Fruit fly (Drosophila melanogaster): ENCODE data around the gene mRpL44.

The mRpL44 gene

DNA sequence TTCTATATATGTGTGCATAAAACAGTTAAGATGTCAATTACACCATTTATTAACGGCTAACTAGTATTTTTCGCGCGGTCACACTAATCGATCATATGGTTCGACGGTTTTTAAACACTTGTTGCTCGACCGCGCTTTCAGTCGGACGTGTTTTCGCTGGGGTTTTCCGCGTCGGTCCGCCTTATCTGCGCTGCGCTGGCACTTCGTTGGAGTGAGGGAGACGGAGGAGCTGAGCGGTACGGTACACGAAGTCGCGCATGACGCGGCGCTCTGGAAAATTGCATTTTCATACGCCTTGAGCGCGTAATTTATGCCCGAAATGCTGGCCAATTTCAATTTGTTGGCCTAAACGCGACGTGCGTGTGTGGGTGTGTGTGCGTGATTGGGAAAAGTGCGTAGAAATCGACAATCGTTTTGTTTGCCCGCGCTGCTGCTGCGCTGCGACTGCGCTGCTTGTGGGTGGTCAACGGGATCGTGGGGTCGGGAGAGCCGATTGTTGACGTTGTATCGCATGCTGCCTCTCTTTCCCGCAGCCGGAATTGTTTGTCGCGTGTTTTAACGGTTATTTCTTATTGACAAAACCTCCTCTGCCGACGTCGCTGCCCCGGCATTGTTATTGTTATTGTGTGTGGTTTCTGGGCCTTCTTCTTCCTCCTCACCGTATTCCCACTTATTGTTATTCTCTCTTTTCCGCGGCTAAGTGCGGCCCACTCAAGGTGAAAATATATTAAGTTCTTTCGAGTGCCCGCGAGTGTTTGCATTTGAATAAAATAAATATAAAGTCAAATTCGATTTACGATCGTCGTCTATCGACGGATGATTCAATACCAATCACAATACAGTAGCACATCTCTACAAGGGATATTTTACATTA, 46.8 kb upstream of the mRpL44 start, which contains the start of gene Itpr (continued):
- TF ChIP-seq kah (GFP tag; optimal IDR thresholded peaks at IDR 0.05) (peak; percentile 98), Fer1 (GFP tag; optimal IDR thresholded peaks at IDR 0.05) (peak; percentile 1), CG8281 (tag; optimal IDR thresholded peaks at IDR 0.05) (peak; percentile 32)

DNA sequence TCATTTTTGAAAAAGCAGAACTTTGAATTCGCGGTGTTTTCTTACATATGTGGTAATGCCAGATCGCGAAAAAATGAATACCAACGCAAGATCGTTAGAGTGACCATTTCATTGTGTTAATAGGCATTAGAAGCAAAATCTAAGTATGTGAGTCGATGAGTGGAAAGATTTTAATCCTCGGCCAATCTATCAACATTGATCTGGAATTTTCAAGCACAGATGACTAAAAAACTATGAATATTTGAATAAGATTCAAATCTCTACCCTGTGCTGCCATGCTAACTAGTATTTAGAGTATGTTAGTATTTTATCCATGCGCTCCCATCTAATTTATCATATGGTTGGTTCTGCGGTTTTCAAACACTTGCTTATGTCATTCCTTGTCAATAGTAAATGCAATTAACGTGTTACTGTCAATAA, 46.2 kb upstream of the mRpL44 start:
- no peak for TF ChIP-seq kni (GFP tag; optimal IDR thresholded peaks at IDR 0.05)
- TF ChIP-seq pfk (GFP tag; optimal IDR thresholded peaks at IDR 0.05), result no peak
- TF ChIP-seq CG11085 (GFP tag; IDR thresholded peaks at IDR 0.05), result no peak
- TF ChIP-seq ci (GFP tag; IDR thresholded peaks at IDR 0.05), result no peak
- TF ChIP-seq CG8944 (GFP tag; optimal IDR thresholded peaks at IDR 0.05), result no peak
- TF ChIP-seq pzg (GFP tag; optimal IDR thresholded peaks at IDR 0.05), result peak; percentile 41
- TF ChIP-seq crp (GFP tag; optimal IDR thresholded peaks at IDR 0.05), result peak; percentile 32 to 85
- peak; percentile 7 for TF ChIP-seq CG33213 (GFP tag; optimal IDR thresholded peaks at IDR 0.05)
- no peak for TF ChIP-seq Xbp1 (GFP tag; optimal IDR thresholded peaks at IDR 0.05)
- TF ChIP-seq CG12236 (GFP tag; optimal IDR thresholded peaks at IDR 0.05), result no peak
- peak; percentile 34 for TF ChIP-seq Sry-δ (GFP tag; optimal IDR thresholded peaks at IDR 0.05)
- peak; percentile 69 for TF ChIP-seq CG9437 (GFP tag; optimal IDR thresholded peaks at IDR 0.05)
- no peak for TF ChIP-seq cg (GFP tag; optimal IDR thresholded peaks at IDR 0.05)
- TF ChIP-seq CG1603 (tag; optimal IDR thresholded peaks at IDR 0.05), result peak; percentile 27
- no peak for TF ChIP-seq Hand (GFP tag; optimal IDR thresholded peaks at IDR 0.05)
- no peak for TF ChIP-seq Ets65A (GFP tag)
- peak; percentile 72 for TF ChIP-seq sens (GFP tag)
- no peak for TF ChIP-seq Hr39 (optimal IDR thresholded peaks at IDR 0.05)
- TF ChIP-seq CG7556 (GFP tag; optimal IDR thresholded peaks at IDR 0.05), result no peak
- TF ChIP-seq CG2202 (tag; optimal IDR thresholded peaks at IDR 0.05), result no peak
- TF ChIP-seq CG5953 (GFP tag; IDR thresholded peaks at IDR 0.05), result no peak
- TF ChIP-seq aop (GFP tag; IDR thresholded peaks at IDR 0.05), result no peak
- no peak for TF ChIP-seq knrl (GFP tag; IDR thresholded peaks at IDR 0.05; ENCODE audit: partially characterized antibody)
- no peak for TF ChIP-seq HHEX (GFP tag; optimal IDR thresholded peaks at IDR 0.05)
- TF ChIP-seq CG13296 (GFP tag; optimal IDR thresholded peaks at IDR 0.05), result no peak
- peak; percentile 85 for TF ChIP-seq Myb (GFP tag; optimal IDR thresholded peaks at IDR 0.05)
- no peak for TF ChIP-seq Aef1 (GFP tag; IDR thresholded peaks at IDR 0.05)
- no peak for TF ChIP-seq B-H1 (GFP tag; IDR thresholded peaks at IDR 0.05)
- TF ChIP-seq cas (GFP tag; IDR thresholded peaks at IDR 0.05), result no peak
- TF ChIP-seq CG4328 (GFP tag; optimal IDR thresholded peaks at IDR 0.05), result no peak
- TF ChIP-seq CG6254 (GFP tag; optimal IDR thresholded peaks at IDR 0.05), result no peak
- TF ChIP-seq CoRest (tag; optimal IDR thresholded peaks at IDR 0.05), result peak; percentile 16
- TF ChIP-seq eve (GFP tag; optimal IDR thresholded peaks at IDR 0.05), result no peak
- TF ChIP-seq dpn (GFP tag; optimal IDR thresholded peaks at IDR 0.05), result no peak
- peak; percentile 85 for TF ChIP-seq gfzf (GFP tag; optimal IDR thresholded peaks at IDR 0.05)
- no peak for TF ChIP-seq bsh (GFP tag; optimal IDR thresholded peaks at IDR 0.05)
- TF ChIP-seq chif (GFP tag; optimal IDR thresholded peaks at IDR 0.05), result no peak
- TF ChIP-seq sug (tag; optimal IDR thresholded peaks at IDR 0.05), result no peak
- peak; percentile 37 for TF ChIP-seq Sin3A (optimal IDR thresholded peaks at IDR 0.05)
- TF ChIP-seq Usf (GFP tag; optimal IDR thresholded peaks at IDR 0.05), result no peak
- TF ChIP-seq Dbx (GFP tag; IDR thresholded peaks at IDR 0.05), result no peak
- TF ChIP-seq H2.0 (GFP tag; IDR thresholded peaks at IDR 0.05), result no peak
- TF ChIP-seq CG7372 (GFP tag; IDR thresholded peaks at IDR 0.05), result no peak
- TF ChIP-seq scrt (GFP tag; optimal IDR thresholded peaks at IDR 0.05), result no peak
- TF ChIP-seq CkIIα-i1 (GFP tag; IDR thresholded peaks at IDR 0.05), result no peak
- no peak for TF ChIP-seq p53 (GFP tag; optimal IDR thresholded peaks at IDR 0.05)

All from whole organism, embryonic.